Fruit fly (Drosophila melanogaster) whole organism, embryonic: Measurements from ENCODE around the gene cu.

Experiments used
- ATbp ChIP-seq: fragments of 200-800 bp; sonication (Bioruptor generic); optimal IDR thresholded peaks from 2 replicates; lab custom pipeline; 2017; ENCODE audit warnings: missing biosample characterization, mild to moderate bottlenecking, missing genetic modification characterization, missing genetic modification reagents
- Asciz ChIP-seq: fragments of 200-800 bp; sonication (Bioruptor generic); optimal IDR thresholded peaks from 2 replicates; lab custom pipeline; 2017; ENCODE audit warnings: missing biosample characterization, mild to moderate bottlenecking, missing genetic modification characterization, missing genetic modification reagents
- Atf6 ChIP-seq: fragments of 200-800 bp; sonication (Bioruptor generic); IDR thresholded peaks from 2 replicates; pipeline ENCODE4 v1.3.6; 2022; ENCODE audit warnings: missing biosample characterization, missing genetic modification characterization
- B-H2 ChIP-seq: fragments of 200-800 bp; sonication (Bioruptor generic); optimal IDR thresholded peaks from 2 replicates; lab custom pipeline; 2018; ENCODE audit warnings: missing biosample characterization, mild to moderate bottlenecking, missing genetic modification characterization
- Bgb ChIP-seq: fragments of 200-800 bp; sonication (Bioruptor generic); IDR thresholded peaks from 2 replicates; pipeline ENCODE4 v1.3.6; 2022; ENCODE audit warnings: missing biosample characterization, missing genetic modification characterization; ENCODE audit not compliant: partially characterized antibody
- CG10654 ChIP-seq: fragments of 200-800 bp; sonication (Bioruptor generic); optimal IDR thresholded peaks from 2 replicates; lab custom pipeline; 2016; ENCODE audit warnings: missing biosample characterization, missing genetic modification characterization
- CG1233 ChIP-seq: fragments of 200-800 bp; sonication (Bioruptor generic); optimal IDR thresholded peaks from 4 replicates; lab custom pipeline; 2018; ENCODE audit warnings: missing biosample characterization, mild to moderate bottlenecking, missing genetic modification characterization
- CG12769 ChIP-seq: fragments of 200-800 bp; sonication (Bioruptor generic); optimal IDR thresholded peaks from 2 replicates; lab custom pipeline; 2019; ENCODE audit warnings: missing biosample characterization, mild to moderate bottlenecking, missing genetic modification characterization, moderate library complexity
- CG13123 ChIP-seq: fragments of 200-800 bp; sonication (Bioruptor generic); optimal IDR thresholded peaks from 2 replicates; lab custom pipeline; 2016; ENCODE audit warnings: missing biosample characterization, missing genetic modification characterization
- CG13287 ChIP-seq: fragments of 200-800 bp; sonication (Bioruptor generic); IDR thresholded peaks from 2 replicates; pipeline ENCODE4 v1.3.6; 2022; ENCODE audit warnings: missing biosample characterization, missing genetic modification characterization; ENCODE audit not compliant: partially characterized antibody
- CG14667 ChIP-seq: fragments of 200-800 bp; sonication (Bioruptor generic); IDR thresholded peaks from 2 replicates; pipeline ENCODE4 v1.3.6; 2022; ENCODE audit warnings: missing biosample characterization, missing genetic modification characterization
- CG15479 ChIP-seq: fragments of 200-800 bp; sonication (Bioruptor generic); optimal IDR thresholded peaks from 3 replicates; lab custom pipeline; 2019; ENCODE audit warnings: missing biosample characterization, mild to moderate bottlenecking, missing genetic modification characterization, moderate library complexity
- CG16813 ChIP-seq: fragments of 200-800 bp; sonication (Bioruptor generic); IDR thresholded peaks from 3 replicates; pipeline ENCODE4 v1.3.6; 2022; ENCODE audit warnings: missing biosample characterization, missing genetic modification characterization; ENCODE audit not compliant: partially characterized antibody
- CG18476 ChIP-seq: fragments of 200-800 bp; sonication (Bioruptor generic); optimal IDR thresholded peaks from 2 replicates; lab custom pipeline; 2016; ENCODE audit warnings: missing biosample characterization, mild to moderate bottlenecking, missing genetic modification characterization
- CG2120 ChIP-seq: fragments of 200-800 bp; sonication (Bioruptor generic); optimal IDR thresholded peaks from 3 replicates; lab custom pipeline; 2016; ENCODE audit warnings: missing biosample characterization, missing genetic modification characterization
- CG32767 ChIP-seq: fragments of 200-800 bp; sonication (Bioruptor generic); IDR thresholded peaks from 2 replicates; pipeline ENCODE4 v1.3.6; 2022; ENCODE audit warnings: missing biosample characterization, missing genetic modification characterization
- CG33213 ChIP-seq: fragments of 200-800 bp; sonication (Bioruptor generic); optimal IDR thresholded peaks from 3 replicates; lab custom pipeline; 2016; ENCODE audit warnings: missing biosample characterization, missing genetic modification characterization
- CG33557 ChIP-seq: fragments of 200-800 bp; sonication (Bioruptor generic); optimal IDR thresholded peaks from 2 replicates; lab custom pipeline; 2019; ENCODE audit warnings: missing biosample characterization, mild to moderate bottlenecking, missing genetic modification characterization, moderate library complexity
- CG3726 ChIP-seq: fragments of 200-800 bp; sonication (Bioruptor generic); IDR thresholded peaks from 3 replicates; pipeline ENCODE4, ENCODE4 v1.3.6; 2022; ENCODE audit warnings: missing biosample characterization, missing genetic modification characterization
- CG5180 ChIP-seq: fragments of 200-800 bp; sonication (Bioruptor generic); optimal IDR thresholded peaks from 3 replicates; lab custom pipeline; 2017; ENCODE audit warnings: missing biosample characterization, missing genetic modification characterization, mild to moderate bottlenecking, moderate library complexity, missing genetic modification reagents
- CG6813 ChIP-seq: fragments of 200-800 bp; sonication (Bioruptor generic); optimal IDR thresholded peaks from 2 replicates; lab custom pipeline; 2017; ENCODE audit warnings: missing biosample characterization, missing genetic modification characterization, mild to moderate bottlenecking, moderate library complexity, missing genetic modification reagents
- CG9797 ChIP-seq: fragments of 200-800 bp; sonication (Bioruptor generic); optimal IDR thresholded peaks from 3 replicates; lab custom pipeline; 2018; ENCODE audit warnings: missing biosample characterization, mild to moderate bottlenecking, missing genetic modification characterization
- CHES-1-like ChIP-seq: fragments of 200-800 bp; sonication (Bioruptor generic); optimal IDR thresholded peaks from 2 replicates; lab custom pipeline; 2016; ENCODE audit warnings: missing biosample characterization, missing genetic modification characterization
- Dad ChIP-seq: fragments of 200-800 bp; sonication (Bioruptor generic); optimal IDR thresholded peaks from 3 replicates; lab custom pipeline; 2016; ENCODE audit warnings: missing biosample characterization, missing genetic modification characterization
- Dfd ChIP-seq, 2 experiments: fragments of >200 bp; optimal IDR thresholded peaks; 2 replicates each; lab custom pipeline; 2017; ENCODE audit warnings: missing biosample characterization in 2 of 2, missing genetic modification characterization in 2 of 2
- Dp ChIP-seq: fragments of 200-800 bp; sonication (Bioruptor generic); optimal IDR thresholded peaks from 2 replicates; lab custom pipeline; 2018; ENCODE audit warnings: missing biosample characterization, mild to moderate bottlenecking, missing genetic modification characterization, moderate library complexity
- HLH3B ChIP-seq: fragments of 200-800 bp; sonication (Bioruptor generic); IDR thresholded peaks from 2 replicates; pipeline ENCODE4 v1.3.6; 2022; ENCODE audit warnings: missing biosample characterization, missing genetic modification characterization
- HLH4C ChIP-seq: fragments of 200-800 bp; sonication (Bioruptor generic); IDR thresholded peaks from 3 replicates; pipeline ENCODE4 v1.3.6; 2022; ENCODE audit warnings: missing biosample characterization, missing genetic modification characterization; ENCODE audit not compliant: partially characterized antibody
- HmgZ ChIP-seq: fragments of 200-800 bp; sonication (Bioruptor generic); optimal IDR thresholded peaks from 2 replicates; lab custom pipeline; 2018; ENCODE audit warnings: missing biosample characterization, mild to moderate bottlenecking, missing genetic modification characterization
- MBD-R2 ChIP-seq: fragments of 200-800 bp; sonication (Bioruptor generic); IDR thresholded peaks from 2 replicates; pipeline ENCODE4 v1.3.6; 2022; ENCODE audit warnings: missing biosample characterization, missing genetic modification characterization
- MESR4 ChIP-seq: fragments of 200-800 bp; sonication (Bioruptor generic); optimal IDR thresholded peaks from 2 replicates; lab custom pipeline; 2018; ENCODE audit warnings: missing biosample characterization, mild to moderate bottlenecking, missing genetic modification characterization, moderate library complexity
- Med ChIP-seq: fragments of 200-800 bp; sonication (Bioruptor generic); peaks from one replicate; lab custom pipeline; 2016; ENCODE audit warnings: missing biosample characterization, missing genetic modification characterization, mild to moderate bottlenecking, inconsistent platforms, moderate library complexity
- Nf-YC ChIP-seq: fragments of 200-800 bp; optimal IDR thresholded peaks from 3 replicates; lab custom pipeline; 2019; ENCODE audit warnings: missing biosample characterization, mild to moderate bottlenecking, missing genetic modification characterization, moderate library complexity
- Opbp ChIP-seq: fragments of 200-800 bp; sonication (Bioruptor generic); IDR thresholded peaks from 3 replicates; pipeline ENCODE4 v1.3.6; 2022; ENCODE audit warnings: missing biosample characterization, missing genetic modification characterization; ENCODE audit not compliant: partially characterized antibody
- Sry-δ ChIP-seq: fragments of 200-800 bp; sonication (Bioruptor generic); optimal IDR thresholded peaks from 2 replicates; lab custom pipeline; 2016; ENCODE audit warnings: missing biosample characterization, missing genetic modification characterization
- Stat92E ChIP-seq, 3 experiments: fragments of >200 bp in 2 of 3; fragments of 200-800 bp in 1 of 3; sonication (Bioruptor generic) in 1 of 3; optimal IDR thresholded peaks; 2 replicates each; lab custom pipeline; 2017 to 2019; ENCODE audit warnings: missing biosample characterization in 3 of 3, missing genetic modification characterization in 3 of 3, mild to moderate bottlenecking in 1 of 3, moderate library complexity in 1 of 3
- abd-A ChIP-seq: fragments of 200-800 bp; sonication (Bioruptor generic); optimal IDR thresholded peaks from 3 replicates; lab custom pipeline; 2019; ENCODE audit warnings: missing biosample characterization, mild to moderate bottlenecking, missing genetic modification characterization, moderate library complexity
- ap ChIP-seq: fragments of 200-800 bp; sonication (Bioruptor generic); IDR thresholded peaks from 2 replicates; pipeline ENCODE4 v1.3.6; 2022; ENCODE audit warnings: missing biosample characterization, missing genetic modification characterization
- ash1 ChIP-seq: fragments of 200-800 bp; sonication (Bioruptor generic); optimal IDR thresholded peaks from 2 replicates; lab custom pipeline; 2018; ENCODE audit warnings: missing biosample characterization, mild to moderate bottlenecking, missing genetic modification characterization
- dm ChIP-seq: fragments of 200-800 bp; sonication (Bioruptor generic); optimal IDR thresholded peaks from 3 replicates; lab custom pipeline; 2016; ENCODE audit warnings: missing biosample characterization, missing genetic modification characterization
- ewg ChIP-seq: fragments of 200-800 bp; sonication (Bioruptor generic); optimal IDR thresholded peaks from 3 replicates; lab custom pipeline; 2017; ENCODE audit warnings: mild to moderate bottlenecking, missing biosample characterization, missing genetic modification reagents, missing genetic modification characterization
- gfzf ChIP-seq: fragments of 200-800 bp; sonication (Bioruptor generic); optimal IDR thresholded peaks from 2 replicates; lab custom pipeline; 2016; ENCODE audit warnings: missing biosample characterization, mild to moderate bottlenecking, missing genetic modification characterization, moderate library complexity
- hbn ChIP-seq: fragments of 200-800 bp; sonication (Bioruptor generic); IDR thresholded peaks from 2 replicates; pipeline ENCODE4 v1.3.6; 2022; ENCODE audit warnings: missing biosample characterization, missing genetic modification characterization; ENCODE audit not compliant: partially characterized antibody
- ind ChIP-seq: fragments of 200-800 bp; sonication (Bioruptor generic); optimal IDR thresholded peaks from 3 replicates; lab custom pipeline; 2016; ENCODE audit warnings: missing biosample characterization, missing genetic modification characterization
- inv ChIP-seq: fragments of 200-800 bp; sonication (Bioruptor generic); IDR thresholded peaks from 2 replicates; pipeline ENCODE4 v1.3.6; 2022; ENCODE audit warnings: missing biosample characterization, missing genetic modification characterization; ENCODE audit not compliant: partially characterized antibody
- mld ChIP-seq: fragments of 200-800 bp; sonication (Bioruptor generic); IDR thresholded peaks from 3 replicates; pipeline ENCODE4 v1.3.6; 2022; ENCODE audit warnings: missing biosample characterization, missing genetic modification characterization; ENCODE audit not compliant: partially characterized antibody
- oc ChIP-seq: fragments of 200-800 bp; sonication (Bioruptor generic); optimal IDR thresholded peaks from 2 replicates; lab custom pipeline; 2018; ENCODE audit warnings: missing biosample characterization, mild to moderate bottlenecking, missing genetic modification characterization, moderate library complexity
- pho ChIP-seq: fragments of 200-800 bp; sonication (Bioruptor generic); optimal IDR thresholded peaks from 2 replicates; lab custom pipeline; 2016; ENCODE audit warnings: missing biosample characterization, missing genetic modification characterization
- sug ChIP-seq: fragments of 200-800 bp; optimal IDR thresholded peaks from 2 replicates; lab custom pipeline; 2019; ENCODE audit warnings: missing biosample characterization, mild to moderate bottlenecking, missing genetic modification characterization, moderate library complexity

The cu gene

DNA sequence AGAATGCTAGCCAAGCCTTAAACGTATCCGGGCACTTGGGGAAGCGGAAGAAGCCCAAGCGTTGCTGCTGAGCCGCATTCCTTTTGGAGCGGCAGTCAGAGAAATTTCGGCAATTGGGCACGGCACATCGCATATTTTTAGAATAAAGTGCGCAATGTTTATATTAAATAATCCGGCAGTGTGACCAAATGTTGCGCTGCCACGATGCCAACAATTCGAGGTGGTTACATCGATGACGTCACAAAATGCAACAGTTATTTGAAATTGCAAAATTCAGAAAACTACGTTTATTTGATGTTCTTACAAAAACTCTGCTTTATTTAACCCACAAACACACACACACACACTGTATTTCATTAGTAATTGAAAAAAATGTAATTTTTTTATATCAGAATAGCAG lies 22.5 kb downstream of the cu start, which contains the start of gene CG6689 (continued):
- TF ChIP-seq CG32767 (GFP tag; lab: Robert Waterston, UW) (no peak), MBD-R2 (GFP tag; lab: Robert Waterston, UW) (peak; percentile 94), CG33557 (GFP tag; lab: Kevin White, UChicago) (no peak), Atf6 (GFP tag; lab: Robert Waterston, UW) (no peak), ash1 (GFP tag; lab: Kevin White, UChicago) (no peak), HmgZ (peak; percentile 64), Nf-YC (peak; percentile 5), CG18476 (GFP tag; lab: Kevin White, UChicago) (no peak), sug (peak; percentile 25), hbn (GFP tag; lab: Robert Waterston, UW) (no peak), oc (peak; percentile 63), inv (GFP tag; lab: Robert Waterston, UW) (0 out of 2 replicates have a peak, but pooled peaks have one; percentile 28), Sry-δ (GFP tag; lab: Kevin White, UChicago) (peak; percentile 31), ATbp (GFP tag; lab: Kevin White, UChicago) (no peak), CG14667 (GFP tag; lab: Robert Waterston, UW) (no peak), CG13287 (GFP tag; lab: Robert Waterston, UW) (peak; percentile 36; the same call in 1 of the 2 replicates), Dfd (GFP tag; optimal IDR thresholded peaks at IDR 0.05; lab: Kevin White, UChicago) (no peak), CG12769 (tag; lab: Kevin White, UChicago) (peak; percentile 1), B-H2 (peak; percentile 15), CG10654 (no peak), Med (peak; percentile 88), mld (GFP tag; lab: Robert Waterston, UW) (no peak), Dp (peak; percentile 69), ap (GFP tag; lab: Robert Waterston, UW) (no peak), dm (GFP tag; lab: Kevin White, UChicago) (no peak), Stat92E (GFP tag; optimal IDR thresholded peaks at IDR 0.05; lab: Kevin White, UChicago) (no peak), CG1233 (GFP tag; lab: Kevin White, UChicago) (no peak), CG2120 (peak; percentile 20), CG15479 (GFP tag; lab: Kevin White, UChicago) (peak; percentile 78), Bgb (GFP tag; lab: Robert Waterston, UW) (peak; percentile 32; the same call in 1 of the 2 replicates), CG9797 (peak; percentile 88), Opbp (GFP tag; lab: Robert Waterston, UW) (no peak), CG5180 (GFP tag; lab: Kevin White, UChicago) (no peak), ewg (GFP tag; lab: Kevin White, UChicago) (peak; percentile 37), pho (GFP tag; lab: Kevin White, UChicago) (no peak), CG3726 (GFP tag; lab: Robert Waterston, UW) (no peak), CG6813 (no peak), abd-A (no peak), CG33213 (peak; percentile 9), HLH4C (GFP tag; lab: Robert Waterston, UW) (0 out of 3 replicates have a peak, but pooled peaks have one; percentile 15), CG13123 (GFP tag; lab: Kevin White, UChicago) (no peak), CHES-1-like (GFP tag; lab: Kevin White, UChicago) (peak; percentile 13), MESR4 (GFP tag; lab: Kevin White, UChicago) (peak; percentile 87), Asciz (GFP tag; lab: Kevin White, UChicago) (no peak), gfzf (GFP tag; lab: Kevin White, UChicago) (peak; percentile 66), Dad (GFP tag; lab: Kevin White, UChicago) (no peak), HLH3B (no peak), ind (no peak), CG16813 (GFP tag; lab: Robert Waterston, UW) (no peak)
